Worm (Caenorhabditis elegans): ENCODE results near the gene clec-198.
"Not testable (repeated sequence)": the region's sequence is repeated elsewhere in the genome, so short reads cannot be mapped to it uniquely, and the experiment has no call there.

Gene clec-198

DNA sequence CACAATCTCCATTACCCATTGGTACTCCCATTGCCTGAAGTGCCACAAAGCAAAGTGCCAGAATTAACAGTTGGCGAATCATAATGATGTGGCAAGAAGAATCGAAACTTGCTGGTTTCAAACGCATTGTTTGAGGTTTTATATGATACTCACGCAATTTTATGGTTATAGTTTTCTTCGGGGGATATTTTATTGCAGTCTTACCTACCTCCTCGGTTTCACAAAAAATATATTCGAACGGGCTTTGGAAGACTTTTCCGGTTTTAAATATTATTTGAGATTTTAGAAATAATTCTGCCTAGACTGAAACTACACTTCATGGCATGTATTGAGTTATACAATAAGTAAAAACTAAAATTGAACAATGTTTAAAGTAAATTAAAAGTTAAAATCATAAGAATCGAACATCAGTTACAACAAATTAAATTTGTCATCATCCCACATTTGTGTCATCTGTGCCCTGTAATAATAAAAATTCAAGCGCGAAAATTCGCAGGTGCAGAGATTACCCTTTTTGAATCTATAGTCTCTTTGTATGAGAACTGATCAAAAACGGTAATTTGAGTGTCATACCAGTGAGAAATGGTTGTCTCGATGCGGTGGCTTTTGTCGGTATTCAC is at the start of gene clec-198, which contains the start of gene clec-197:
TSS of gene clec-198 (plus strand) at position 570 of the 620 bp plus-strand sequence.
TSS of gene clec-197 (minus strand) at position 101 of the 620 bp plus-strand sequence.
- TF ChIP-seq T22C8.4 (GFP tag; IDR thresholded peaks at IDR 0.05): no peak
- no peak for TF ChIP-seq cog-1 (tag; optimal IDR thresholded peaks at IDR 0.05)
- no peak for TF ChIP-seq ref-1 (GFP tag; conservative IDR thresholded peaks at IDR 0.05)
- no peak for TF ChIP-seq med-1 (GFP tag; optimal IDR thresholded peaks at IDR 0.05; ENCODE audit: insufficient read depth)
- no peak for TF ChIP-seq klf-2 (GFP tag; conservative IDR thresholded peaks at IDR 0.05)
- TF ChIP-seq ztf-29 (GFP tag; IDR thresholded peaks at IDR 0.05): no peak
- TF ChIP-seq ztf-23 (GFP tag; IDR thresholded peaks at IDR 0.05): no peak
- no peak for TF ChIP-seq flt-1 (GFP tag; IDR thresholded peaks at IDR 0.05)
- no peak for TF ChIP-seq tab-1 (GFP tag; IDR thresholded peaks at IDR 0.05)

DNA sequence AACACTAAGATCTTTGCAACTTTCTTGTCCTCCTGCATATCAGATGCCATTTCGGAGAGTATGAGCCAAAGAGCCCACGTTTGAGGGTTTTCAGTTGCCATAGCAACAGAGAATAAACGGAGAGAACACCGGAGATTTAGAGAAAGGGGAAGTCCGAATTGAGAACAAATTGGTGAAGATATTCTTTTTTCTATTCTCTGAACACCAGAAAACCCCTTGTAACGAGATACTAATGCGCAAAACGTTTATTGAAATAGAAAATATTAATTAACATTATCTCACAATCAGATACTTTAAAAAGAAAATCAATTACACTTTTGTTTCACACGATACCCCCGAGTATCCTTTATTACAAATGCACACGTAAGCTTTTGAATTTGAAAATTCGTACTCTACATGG is 45.0 kb upstream of the clec-198 start, which contains the start of gene ifta-2:
TSS of gene ifta-2 (minus strand) at position 101 of the 400 bp plus-strand sequence.
- no peak for TF ChIP-seq med-1 (GFP tag; optimal IDR thresholded peaks at IDR 0.05; ENCODE audit: insufficient read depth)
- TF ChIP-seq ref-1 (GFP tag; conservative IDR thresholded peaks at IDR 0.05): no peak
- no peak for TF ChIP-seq T22C8.4 (GFP tag; IDR thresholded peaks at IDR 0.05)
- TF ChIP-seq tab-1 (GFP tag; IDR thresholded peaks at IDR 0.05): no peak
- TF ChIP-seq ztf-23 (GFP tag; IDR thresholded peaks at IDR 0.05): no peak
- TF ChIP-seq flt-1 (GFP tag; IDR thresholded peaks at IDR 0.05): no peak
- no peak for TF ChIP-seq cog-1 (tag; optimal IDR thresholded peaks at IDR 0.05)
- TF ChIP-seq ztf-29 (GFP tag; IDR thresholded peaks at IDR 0.05): no peak

DNA sequence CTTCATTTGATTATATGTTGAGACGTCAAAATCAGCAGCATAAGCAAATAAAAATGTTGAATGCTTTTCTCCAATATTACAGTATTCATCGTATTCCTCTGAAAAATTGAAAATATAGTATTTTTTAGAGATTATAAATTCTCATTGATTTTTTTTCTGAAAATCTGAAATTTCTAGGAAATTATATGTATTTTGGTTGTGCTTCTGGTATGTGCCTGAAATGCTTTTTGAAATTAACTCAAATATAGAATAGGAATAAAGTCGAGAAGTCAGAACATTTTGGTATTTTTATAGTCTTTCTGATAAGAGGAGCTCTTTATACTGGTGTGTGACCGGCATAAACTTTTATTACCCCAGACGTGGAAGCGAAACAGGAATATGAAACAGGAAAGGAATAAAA is 39.7 kb upstream of the clec-198 start, which contains the start of gene T28F3.8:
TSS of gene T28F3.8 (minus strand) at position 101 of the 400 bp plus-strand sequence.
- not testable (repeated sequence) for TF ChIP-seq klf-2 (GFP tag; conservative IDR thresholded peaks at IDR 0.05); ztf-29 (GFP tag; IDR thresholded peaks at IDR 0.05); cog-1 (tag; optimal IDR thresholded peaks at IDR 0.05)

DNA sequence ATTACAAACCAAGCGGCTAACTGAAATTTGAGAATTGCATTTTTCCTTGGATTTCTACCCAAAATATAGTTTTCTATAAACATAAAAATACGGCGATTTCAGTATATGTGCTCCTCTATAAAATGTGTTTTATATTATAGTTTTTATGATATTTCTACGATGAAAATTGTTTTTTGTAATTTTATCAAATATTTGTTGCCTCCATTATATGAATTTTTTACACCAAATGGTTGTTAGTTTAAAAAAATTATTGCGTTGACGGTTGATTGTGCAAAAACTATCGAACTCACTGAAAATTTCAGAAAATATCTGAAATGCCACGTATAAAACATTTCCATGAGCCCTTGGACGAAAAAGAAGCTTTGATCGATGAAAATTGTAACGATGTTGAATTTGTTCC is 38.8 kb upstream of the clec-198 start, which contains the start of gene T28F3.9:
TSS of gene T28F3.9 (plus strand) at position 301 of the 400 bp plus-strand sequence.
- TF ChIP-seq ztf-23 (GFP tag; IDR thresholded peaks at IDR 0.05) (no peak), med-1 (GFP tag; optimal IDR thresholded peaks at IDR 0.05; ENCODE audit: insufficient read depth) (no peak), cog-1 (tag; optimal IDR thresholded peaks at IDR 0.05) (no peak), flt-1 (GFP tag; IDR thresholded peaks at IDR 0.05) (no peak), T22C8.4 (GFP tag; IDR thresholded peaks at IDR 0.05) (no peak), klf-2 (GFP tag; conservative IDR thresholded peaks at IDR 0.05) (no peak), ref-1 (GFP tag; conservative IDR thresholded peaks at IDR 0.05) (no peak), tab-1 (GFP tag; IDR thresholded peaks at IDR 0.05) (no peak), ztf-29 (GFP tag; IDR thresholded peaks at IDR 0.05) (no peak)

DNA sequence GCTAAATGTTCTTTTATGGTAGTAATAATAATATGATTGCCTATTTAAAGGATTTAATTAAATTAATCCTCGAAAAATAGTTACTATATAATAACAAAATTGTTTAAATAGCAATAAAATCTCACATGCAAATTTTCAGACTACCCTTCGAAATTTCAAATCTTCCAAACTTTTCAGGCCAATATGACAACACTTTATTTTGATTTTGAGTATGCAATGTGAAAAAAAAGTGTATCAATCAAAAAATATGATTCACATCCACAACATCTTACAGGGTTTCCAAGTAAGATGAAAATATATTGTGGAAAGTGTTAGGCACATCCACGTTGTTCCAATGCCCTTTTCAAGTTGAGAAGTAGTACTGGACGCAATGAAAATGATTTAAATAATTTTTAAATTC is 35.1 kb upstream of the clec-198 start, which contains the start of gene snf-9:
TSS of gene snf-9 (plus strand) at position 301 of the 400 bp plus-strand sequence.
- TF ChIP-seq flt-1 (GFP tag; IDR thresholded peaks at IDR 0.05) (no peak), med-1 (GFP tag; optimal IDR thresholded peaks at IDR 0.05; ENCODE audit: insufficient read depth) (no peak), klf-2 (GFP tag; conservative IDR thresholded peaks at IDR 0.05) (no peak), tab-1 (GFP tag; IDR thresholded peaks at IDR 0.05) (no peak), ztf-29 (GFP tag; IDR thresholded peaks at IDR 0.05) (no peak), ztf-23 (GFP tag; IDR thresholded peaks at IDR 0.05) (no peak), ref-1 (GFP tag; conservative IDR thresholded peaks at IDR 0.05) (no peak), cog-1 (tag; optimal IDR thresholded peaks at IDR 0.05) (no peak), T22C8.4 (GFP tag; IDR thresholded peaks at IDR 0.05) (no peak)

DNA sequence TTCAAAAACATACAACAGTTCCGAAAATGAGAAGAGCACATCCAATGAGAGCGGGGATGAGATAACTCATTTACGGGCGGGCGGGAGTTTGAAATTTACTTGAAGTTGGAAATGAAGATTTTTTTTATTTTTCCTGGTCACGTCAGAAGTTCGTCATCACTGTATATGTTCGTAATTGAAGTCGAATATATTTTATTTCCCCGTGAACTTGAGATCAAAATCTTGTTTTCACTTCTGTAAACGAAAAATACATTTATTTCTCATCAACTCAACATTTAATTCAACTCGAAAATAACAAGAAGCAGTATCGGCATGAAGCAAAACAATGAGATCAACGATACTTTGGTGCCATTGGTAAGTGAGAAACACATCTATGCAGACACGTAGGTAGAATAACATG is 30.6 kb upstream of the clec-198 start, which contains the start of gene C49C3.20:
TSS of gene C49C3.20 (minus strand) at position 101 of the 400 bp plus-strand sequence.
- TF ChIP-seq T22C8.4 (GFP tag; IDR thresholded peaks at IDR 0.05) (no peak), klf-2 (GFP tag; conservative IDR thresholded peaks at IDR 0.05) (no peak), flt-1 (GFP tag; IDR thresholded peaks at IDR 0.05) (no peak), ztf-23 (GFP tag; IDR thresholded peaks at IDR 0.05) (no peak), cog-1 (tag; optimal IDR thresholded peaks at IDR 0.05) (no peak), med-1 (GFP tag; optimal IDR thresholded peaks at IDR 0.05; ENCODE audit: insufficient read depth) (no peak), tab-1 (GFP tag; IDR thresholded peaks at IDR 0.05) (no peak), ztf-29 (GFP tag; IDR thresholded peaks at IDR 0.05) (no peak), ref-1 (GFP tag; conservative IDR thresholded peaks at IDR 0.05) (no peak)

DNA sequence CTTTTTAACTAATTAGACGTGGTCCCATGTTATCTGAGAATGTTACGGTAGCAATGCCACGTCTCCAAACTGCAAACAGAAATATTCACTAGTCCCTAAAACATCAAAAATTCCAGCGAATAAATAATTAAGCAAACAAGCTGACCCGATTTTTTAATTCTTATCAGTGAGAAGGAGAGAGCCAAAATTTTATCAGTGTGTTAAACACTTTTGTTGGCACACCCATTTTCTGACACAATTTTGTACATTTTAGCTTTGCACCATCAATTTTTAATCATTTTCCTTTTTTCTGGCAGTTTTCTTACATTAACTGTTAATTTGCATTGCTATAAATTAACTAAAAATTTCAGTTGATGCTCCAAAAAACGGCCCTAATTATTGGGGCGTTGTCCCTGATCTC is 26.5 kb upstream of the clec-198 start, which contains the start of gene C49C3.4:
TSS of gene C49C3.4 (plus strand) at position 351 of the 400 bp plus-strand sequence.
- TF ChIP-seq T22C8.4 (GFP tag; IDR thresholded peaks at IDR 0.05): no peak
- TF ChIP-seq ztf-23 (GFP tag; IDR thresholded peaks at IDR 0.05): no peak
- TF ChIP-seq ref-1 (GFP tag; conservative IDR thresholded peaks at IDR 0.05): no peak
- no peak for TF ChIP-seq med-1 (GFP tag; optimal IDR thresholded peaks at IDR 0.05; ENCODE audit: insufficient read depth)
- TF ChIP-seq tab-1 (GFP tag; IDR thresholded peaks at IDR 0.05): no peak
- TF ChIP-seq cog-1 (tag; optimal IDR thresholded peaks at IDR 0.05): no peak
- TF ChIP-seq klf-2 (GFP tag; conservative IDR thresholded peaks at IDR 0.05): no peak

DNA sequence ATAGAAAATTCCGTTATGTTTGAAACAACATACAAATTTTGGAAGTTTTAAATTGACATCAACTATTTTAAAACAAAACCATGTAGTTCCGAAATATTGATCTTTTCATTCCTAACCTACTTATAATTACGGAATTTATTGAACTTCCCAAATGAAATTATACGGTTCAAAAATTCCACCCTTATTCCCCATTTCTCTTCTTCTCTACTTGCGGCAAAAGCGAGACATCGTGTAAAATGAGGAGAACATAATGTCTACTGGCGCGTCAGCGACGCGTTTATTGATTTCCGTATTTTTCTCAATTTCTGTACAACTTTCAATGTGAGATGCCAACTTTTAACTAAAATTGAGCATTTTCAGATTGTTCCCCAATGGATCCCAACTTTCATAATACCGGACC is 18.1 kb upstream of the clec-198 start, which contains the start of gene ceh-88:
TSS of gene ceh-88 (plus strand) at position 355 of the 400 bp plus-strand sequence.
- TF ChIP-seq cog-1 (tag; optimal IDR thresholded peaks at IDR 0.05): no peak
- TF ChIP-seq ztf-23 (GFP tag; IDR thresholded peaks at IDR 0.05): no peak
- TF ChIP-seq tab-1 (GFP tag; IDR thresholded peaks at IDR 0.05): no peak
- TF ChIP-seq med-1 (GFP tag; optimal IDR thresholded peaks at IDR 0.05; ENCODE audit: insufficient read depth): no peak
- no peak for TF ChIP-seq T22C8.4 (GFP tag; IDR thresholded peaks at IDR 0.05)
- no peak for TF ChIP-seq klf-2 (GFP tag; conservative IDR thresholded peaks at IDR 0.05)
- TF ChIP-seq ref-1 (GFP tag; conservative IDR thresholded peaks at IDR 0.05): no peak
- TF ChIP-seq ztf-29 (GFP tag; IDR thresholded peaks at IDR 0.05): no peak
- no peak for TF ChIP-seq flt-1 (GFP tag; IDR thresholded peaks at IDR 0.05)

DNA sequence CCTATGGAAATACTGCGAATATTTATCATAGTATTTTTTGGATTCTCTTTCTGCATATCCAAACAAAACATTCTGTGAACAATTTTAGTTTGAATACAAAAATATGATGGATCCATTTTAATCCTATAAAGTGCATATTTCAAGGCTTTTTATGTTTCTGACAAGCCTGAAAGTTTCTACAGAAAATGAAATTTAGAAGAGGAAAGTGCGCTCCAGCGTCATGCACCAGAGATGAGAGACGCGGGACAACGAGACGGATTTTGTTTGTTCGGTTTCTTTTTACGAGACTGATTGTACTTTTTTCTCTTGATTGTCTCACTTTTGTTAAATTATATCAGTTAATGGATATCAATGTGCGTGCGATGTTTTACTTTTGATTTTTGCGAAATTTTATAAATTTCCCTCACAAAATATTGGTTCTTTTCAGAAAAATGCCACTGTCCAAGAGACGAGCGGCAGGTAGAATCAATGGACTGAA is 15.8 kb upstream of the clec-198 start, which contains the start of gene C49C3.6:
TSS of gene C49C3.6 (plus strand) at position 428 of the 478 bp plus-strand sequence.
- TF ChIP-seq klf-2 (GFP tag; conservative IDR thresholded peaks at IDR 0.05): no peak
- TF ChIP-seq tab-1 (GFP tag; IDR thresholded peaks at IDR 0.05): no peak
- no peak for TF ChIP-seq flt-1 (GFP tag; IDR thresholded peaks at IDR 0.05)
- no peak for TF ChIP-seq ztf-29 (GFP tag; IDR thresholded peaks at IDR 0.05)
- TF ChIP-seq med-1 (GFP tag; optimal IDR thresholded peaks at IDR 0.05; ENCODE audit: insufficient read depth): no peak
- TF ChIP-seq cog-1 (tag; optimal IDR thresholded peaks at IDR 0.05): no peak
- TF ChIP-seq ref-1 (GFP tag; conservative IDR thresholded peaks at IDR 0.05): no peak
- no peak for TF ChIP-seq T22C8.4 (GFP tag; IDR thresholded peaks at IDR 0.05)
- TF ChIP-seq ztf-23 (GFP tag; IDR thresholded peaks at IDR 0.05): no peak
